Worm (Caenorhabditis elegans) whole organism, L1 larva: ENCODE measurements around the gene F31E8.5.
A peak's percentile ranks its signal among the peaks of the same experiment; 100 is the strongest.

Experiments used
- aly-2 ChIP-seq: fragments of 150-350 bp; optimal IDR thresholded peaks from 2 replicates; lab custom pipeline; 2014; ENCODE audit warnings: missing biosample characterization, missing genetic modification characterization
- ama-1 ChIP-seq: fragments of 150-350 bp; optimal IDR thresholded peaks from 2 replicates; lab custom pipeline; 2014
- ces-1 ChIP-seq: fragments of 150-350 bp; optimal IDR thresholded peaks from 2 replicates; lab custom pipeline; 2014; ENCODE audit warnings: missing biosample characterization, missing genetic modification reagents, missing genetic modification characterization
- dpl-1 ChIP-seq, 3 experiments: fragments of 150-350 bp in 2 of 3; sonication (generic microtip) in 1 of 3; optimal IDR thresholded peaks; 2 replicates each; lab custom pipeline; 2014 to 2017; ENCODE audit warnings: missing biosample characterization in 3 of 3, missing genetic modification characterization in 3 of 3, missing genetic modification reagents in 3 of 3
- efl-1 ChIP-seq, 4 experiments: fragments of 150-350 bp; optimal IDR thresholded peaks in 3 of 4; peaks in 1 of 4; 1 replicate in 1 of 4; 2 replicates in 3 of 4; lab custom pipeline; 2014; ENCODE audit warnings: missing biosample characterization in 2 of 4, missing genetic modification characterization in 2 of 4, missing genetic modification reagents in 2 of 4
- fkh-4 ChIP-seq: sonication (generic microtip); optimal IDR thresholded peaks from 2 replicates; lab custom pipeline; 2016; ENCODE audit warnings: missing compliant biosample characterization, missing genetic modification characterization, borderline replicate concordance
- lin-35 ChIP-seq, 2 experiments: fragments of 150-350 bp; optimal IDR thresholded peaks; 2 replicates each; lab custom pipeline; 2014; ENCODE audit warnings: missing biosample characterization in 2 of 2, missing genetic modification characterization in 2 of 2, missing genetic modification reagents in 2 of 2
- mdl-1 ChIP-seq, 2 experiments: fragments of 150-350 bp; optimal IDR thresholded peaks; 2 replicates each; lab custom pipeline; 2014 to 2017; ENCODE audit warnings: missing biosample characterization in 2 of 2, missing genetic modification characterization in 2 of 2, inconsistent platforms in 1 of 2
- mep-1 ChIP-seq: fragments of 150-350 bp; optimal IDR thresholded peaks from 2 replicates; lab custom pipeline; 2014; ENCODE audit warnings: missing biosample characterization, missing genetic modification characterization
- nhr-12 ChIP-seq: sonication (generic microtip); optimal IDR thresholded peaks from 2 replicates; lab custom pipeline; 2017; ENCODE audit warnings: missing biosample characterization, missing genetic modification characterization
- nhr-77 ChIP-seq: fragments of 150-350 bp; optimal IDR thresholded peaks from 2 replicates; lab custom pipeline; 2014; ENCODE audit warnings: missing biosample characterization, missing genetic modification characterization
- snu-23 ChIP-seq: sonication (generic microtip); optimal IDR thresholded peaks from 2 replicates; lab custom pipeline; 2016; ENCODE audit warnings: missing genetic modification characterization, missing compliant biosample characterization
- sox-4 ChIP-seq: sonication (generic microtip); optimal IDR thresholded peaks from 2 replicates; lab custom pipeline; 2016; ENCODE audit warnings: missing genetic modification characterization, missing compliant biosample characterization
- unc-62 ChIP-seq: fragments of 150-350 bp; optimal IDR thresholded peaks from 2 replicates; lab custom pipeline; 2014; ENCODE audit warnings: missing biosample characterization, missing genetic modification reagents, missing genetic modification characterization

- TF ChIP-seq nhr-12 (tag; lab: Kevin White, UChicago): no peak
- TF ChIP-seq nhr-77: no peak
- no peak for TF ChIP-seq dpl-1 (GFP tag; optimal IDR thresholded peaks at IDR 0.05; lab: Kevin White, UChicago)
- no peak for TF ChIP-seq snu-23 (GFP tag; lab: Kevin White, UChicago)
- TF ChIP-seq efl-1 (optimal IDR thresholded peaks at IDR 0.05; lab: Kevin White, UChicago): no peak
- TF ChIP-seq efl-1 (GFP tag; optimal IDR thresholded peaks at IDR 0.05 in 1 of 2; lab: Kevin White, UChicago): peak in 1 of 2 experiments; percentile 24
- TF ChIP-seq sox-4: no peak
- TF ChIP-seq lin-35 (GFP tag; optimal IDR thresholded peaks at IDR 0.05; lab: Kevin White, UChicago): no peak
- TF ChIP-seq ces-1 (GFP tag; lab: Kevin White, UChicago): no peak
- TF ChIP-seq ama-1 (lab: Kevin White, UChicago): no peak
- TF ChIP-seq fkh-4 (tag; lab: Kevin White, UChicago): no peak
- no peak for TF ChIP-seq aly-2
- no peak for TF ChIP-seq mep-1
- TF ChIP-seq mdl-1 (tag; optimal IDR thresholded peaks at IDR 0.05; lab: Kevin White, UChicago): no peak
- TF ChIP-seq unc-62 (GFP tag; lab: Kevin White, UChicago): no peak
Measured at ce11 chrII:6779104-6779503, 28.0 kb downstream of the F31E8.5 start, which contains the start of gene T13C2.7.
